Fruit fly (Drosophila melanogaster) S2 (cell line): ENCODE results near the gene prd.

Source experiments
- CG8478 ChIP-seq: fragments of >200 bp; optimal IDR thresholded peaks from 2 replicates; lab custom pipeline; 2018
- CTCF ChIP-seq, 2 experiments: fragments of >200 bp; optimal IDR thresholded peaks; 2 replicates each; lab custom pipeline; 2018

DNA sequence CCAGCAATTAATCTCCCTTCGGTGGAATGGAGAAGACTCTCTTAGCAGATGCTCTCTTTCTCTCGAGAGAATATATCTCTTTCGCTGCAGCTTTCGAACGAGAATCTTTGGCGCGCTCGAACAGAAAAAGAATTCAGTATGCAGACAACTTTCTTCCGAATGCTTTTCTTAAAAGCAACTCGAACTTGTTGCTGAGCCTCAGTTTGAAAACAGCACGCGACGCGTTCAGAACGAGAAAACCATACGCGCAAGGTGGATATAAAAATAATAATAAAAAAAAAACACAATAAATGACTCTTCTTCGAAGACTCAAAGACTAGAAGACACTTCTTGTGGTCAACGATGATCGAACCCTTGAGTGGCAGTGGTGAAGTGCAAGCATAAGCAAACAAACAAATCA is 28.5 kb upstream of the prd start, which contains the start of gene CG17211:
- TF ChIP-seq CG8478 (lab: Kevin White, UChicago): no peak
- TF ChIP-seq CTCF (optimal IDR thresholded peaks at IDR 0.05; lab: Kevin White, UChicago): no peak
